Fruit fly (Drosophila melanogaster) whole organism, wandering third instar larva: ENCODE results near the gene pie.
A peak's percentile ranks its signal among the peaks of the same experiment; 100 is the strongest.

ENCODE experiments used
- Abd-B ChIP-seq: fragments of >200 bp; optimal IDR thresholded peaks from 2 replicates; lab custom pipeline; 2017; ENCODE audit warnings: missing biosample characterization, missing genetic modification characterization
- CG32264 ChIP-seq: fragments of 200-800 bp; sonication (Bioruptor generic); optimal IDR thresholded peaks from 2 replicates; lab custom pipeline; 2016; ENCODE audit warnings: missing biosample characterization, missing genetic modification characterization
- CG9705 ChIP-seq: fragments of 200-800 bp; sonication (Bioruptor generic); optimal IDR thresholded peaks from 2 replicates; lab custom pipeline; 2018; ENCODE audit warnings: missing biosample characterization, mild to moderate bottlenecking, missing genetic modification characterization
- CrebA ChIP-seq: fragments of 200-800 bp; sonication (Bioruptor generic); optimal IDR thresholded peaks from 2 replicates; lab custom pipeline; 2016; ENCODE audit warnings: missing biosample characterization, mild to moderate bottlenecking, missing genetic modification characterization, borderline replicate concordance
- Dfd ChIP-seq: fragments of >200 bp; optimal IDR thresholded peaks from 2 replicates; lab custom pipeline; 2017; ENCODE audit warnings: missing biosample characterization, missing genetic modification characterization
- Dif ChIP-seq: fragments of 200-275, 200-300 bp; sonication (Bioruptor generic); optimal IDR thresholded peaks from 2 replicates; lab custom pipeline; 2018; ENCODE audit warnings: missing biosample characterization, missing genetic modification characterization; ENCODE audit not compliant: partially characterized antibody
- GATAd ChIP-seq: sonication (Bioruptor generic); optimal IDR thresholded peaks from 2 replicates; lab custom pipeline; 2016; ENCODE audit warnings: missing biosample characterization, missing genetic modification characterization
- HLH106 ChIP-seq: fragments of 200-800 bp; optimal IDR thresholded peaks from 3 replicates; lab custom pipeline; 2019; ENCODE audit warnings: missing biosample characterization, mild to moderate bottlenecking, missing genetic modification characterization, moderate library complexity
- Hnf4 ChIP-seq: fragments of 200-800 bp; sonication (Bioruptor generic); optimal IDR thresholded peaks from 2 replicates; lab custom pipeline; 2016; ENCODE audit warnings: missing biosample characterization, mild to moderate bottlenecking, missing genetic modification characterization
- Hr78 ChIP-seq: fragments of >200 bp; optimal IDR thresholded peaks from 2 replicates; lab custom pipeline; 2017; ENCODE audit warnings: missing biosample characterization, missing genetic modification characterization
- Hr83 ChIP-seq: fragments of 200-300 bp; sonication (Bioruptor generic); optimal IDR thresholded peaks from 2 replicates; lab custom pipeline; 2016; ENCODE audit warnings: missing biosample characterization, mild to moderate bottlenecking, missing genetic modification characterization, moderate library complexity; ENCODE audit not compliant: poor library complexity, severe bottlenecking
- Jra ChIP-seq: sonication (Bioruptor generic); optimal IDR thresholded peaks from 2 replicates; lab custom pipeline; 2016; ENCODE audit warnings: missing biosample characterization, missing genetic modification characterization
- Mio ChIP-seq: sonication (Bioruptor generic); optimal IDR thresholded peaks from 2 replicates; lab custom pipeline; 2016; ENCODE audit warnings: missing biosample characterization, missing genetic modification characterization
- Myc ChIP-seq: fragments of >200 bp; optimal IDR thresholded peaks from 2 replicates; lab custom pipeline; 2017
- N ChIP-seq: fragments of >200 bp; optimal IDR thresholded peaks from 2 replicates; lab custom pipeline; 2018; ENCODE audit warnings: missing biosample characterization, missing external identifiers, missing genetic modification characterization
- OdsH ChIP-seq: fragments of 200-800 bp; sonication (Bioruptor generic); optimal IDR thresholded peaks from 2 replicates; lab custom pipeline; 2016; ENCODE audit warnings: missing biosample characterization, mild to moderate bottlenecking, missing genetic modification characterization
- Rel ChIP-seq, 2 experiments: fragments of 200-800 bp; sonication (Bioruptor generic) in 1 of 2; optimal IDR thresholded peaks; 2 replicates in 1 of 2; 3 replicates in 1 of 2; lab custom pipeline; 2016 to 2019; ENCODE audit warnings: mild to moderate bottlenecking in 2 of 2, missing biosample characterization in 2 of 2, missing genetic modification characterization in 2 of 2, moderate library complexity in 1 of 2
- Sp1 ChIP-seq: fragments of 200-800 bp; sonication (Bioruptor generic); optimal IDR thresholded peaks from 3 replicates; lab custom pipeline; 2019; ENCODE audit warnings: missing biosample characterization, mild to moderate bottlenecking, missing genetic modification characterization, moderate library complexity
- Vsx2 ChIP-seq: fragments of 200-300, 225-300 bp; sonication (Bioruptor generic); optimal IDR thresholded peaks from 2 replicates; lab custom pipeline; 2018; ENCODE audit warnings: missing biosample characterization, missing genetic modification characterization; ENCODE audit not compliant: partially characterized antibody
- br ChIP-seq: fragments of 200-800 bp; sonication (Bioruptor generic); optimal IDR thresholded peaks from 2 replicates; lab custom pipeline; 2016; ENCODE audit warnings: missing biosample characterization, missing genetic modification characterization
- brk ChIP-seq: fragments of 200-800 bp; sonication (Bioruptor generic); optimal IDR thresholded peaks from 2 replicates; lab custom pipeline; 2016; ENCODE audit warnings: missing biosample characterization, mild to moderate bottlenecking, missing genetic modification characterization
- dl ChIP-seq, 2 experiments: fragments of 175-275, 200-275 bp in 1 of 2; fragments of 200-275 bp in 1 of 2; sonication (Bioruptor generic); optimal IDR thresholded peaks; lab custom pipeline; 2018; ENCODE audit warnings: mild to moderate bottlenecking in 2 of 2, missing biosample characterization in 2 of 2, missing genetic modification characterization in 2 of 2, moderate library complexity in 2 of 2; ENCODE audit not compliant: partially characterized antibody in 2 of 2, insufficient read depth in 1 of 2
- dmrt93B ChIP-seq: fragments of 200-800 bp; sonication (Bioruptor generic); optimal IDR thresholded peaks from 2 replicates; lab custom pipeline; 2018; ENCODE audit warnings: missing biosample characterization, mild to moderate bottlenecking, missing genetic modification characterization
- dsf ChIP-seq: sonication (Bioruptor generic); optimal IDR thresholded peaks from 2 replicates; lab custom pipeline; 2016; ENCODE audit warnings: missing biosample characterization, missing genetic modification characterization, borderline replicate concordance
- ey ChIP-seq: fragments of 200-800 bp; sonication (Bioruptor generic); optimal IDR thresholded peaks from 2 replicates; lab custom pipeline; 2016; ENCODE audit warnings: missing biosample characterization, missing genetic modification characterization
- foxo ChIP-seq, 2 experiments: fragments of 200-800 bp; sonication (Bioruptor generic); optimal IDR thresholded peaks; 2 replicates in 1 of 2; 3 replicates in 1 of 2; lab custom pipeline; 2016 to 2017; ENCODE audit warnings: missing biosample characterization in 2 of 2, missing genetic modification characterization in 2 of 2
- fru ChIP-seq: fragments of 200-800 bp; sonication (Bioruptor generic); optimal IDR thresholded peaks from 3 replicates; lab custom pipeline; 2016; ENCODE audit warnings: missing biosample characterization, mild to moderate bottlenecking, missing genetic modification characterization
- h ChIP-seq: fragments of 200-800 bp; sonication (Bioruptor generic); optimal IDR thresholded peaks from 3 replicates; lab custom pipeline; 2016; ENCODE audit warnings: missing biosample characterization, mild to moderate bottlenecking, missing genetic modification characterization
- jim ChIP-seq: fragments of 175-275, 200-325 bp; sonication (Bioruptor generic); optimal IDR thresholded peaks from 2 replicates; lab custom pipeline; 2016; ENCODE audit warnings: missing biosample characterization, mild to moderate bottlenecking, missing genetic modification characterization
- lola ChIP-seq: fragments of >200 bp; optimal IDR thresholded peaks from 2 replicates; lab custom pipeline; 2017; ENCODE audit warnings: missing biosample characterization, missing genetic modification characterization
- pan ChIP-seq: fragments of >200 bp; optimal IDR thresholded peaks from 2 replicates; lab custom pipeline; 2017
- psq ChIP-seq: fragments of 200-800 bp; sonication (Bioruptor generic); optimal IDR thresholded peaks from 3 replicates; lab custom pipeline; 2017; ENCODE audit warnings: missing biosample characterization, mild to moderate bottlenecking, missing genetic modification characterization, moderate library complexity
- rgr ChIP-seq: fragments of 200-800 bp; sonication (Bioruptor generic); optimal IDR thresholded peaks from 3 replicates; lab custom pipeline; 2016; ENCODE audit warnings: missing biosample characterization, mild to moderate bottlenecking, missing genetic modification characterization
- sage ChIP-seq: fragments of 200-800 bp; sonication (Bioruptor generic); optimal IDR thresholded peaks from 2 replicates; lab custom pipeline; 2016; ENCODE audit warnings: missing biosample characterization, mild to moderate bottlenecking, missing genetic modification characterization
- sv ChIP-seq: fragments of 200-800 bp; sonication (Bioruptor generic); optimal IDR thresholded peaks from 3 replicates; lab custom pipeline; 2016; ENCODE audit warnings: missing biosample characterization, missing genetic modification characterization
- tai ChIP-seq: sonication (Bioruptor generic); optimal IDR thresholded peaks from 2 replicates; lab custom pipeline; 2016; ENCODE audit warnings: missing biosample characterization, missing genetic modification characterization
- woc ChIP-seq: sonication (Bioruptor generic); optimal IDR thresholded peaks from 2 replicates; lab custom pipeline; 2016; ENCODE audit warnings: missing biosample characterization, mild to moderate bottlenecking, missing genetic modification characterization

pie gene

DNA sequence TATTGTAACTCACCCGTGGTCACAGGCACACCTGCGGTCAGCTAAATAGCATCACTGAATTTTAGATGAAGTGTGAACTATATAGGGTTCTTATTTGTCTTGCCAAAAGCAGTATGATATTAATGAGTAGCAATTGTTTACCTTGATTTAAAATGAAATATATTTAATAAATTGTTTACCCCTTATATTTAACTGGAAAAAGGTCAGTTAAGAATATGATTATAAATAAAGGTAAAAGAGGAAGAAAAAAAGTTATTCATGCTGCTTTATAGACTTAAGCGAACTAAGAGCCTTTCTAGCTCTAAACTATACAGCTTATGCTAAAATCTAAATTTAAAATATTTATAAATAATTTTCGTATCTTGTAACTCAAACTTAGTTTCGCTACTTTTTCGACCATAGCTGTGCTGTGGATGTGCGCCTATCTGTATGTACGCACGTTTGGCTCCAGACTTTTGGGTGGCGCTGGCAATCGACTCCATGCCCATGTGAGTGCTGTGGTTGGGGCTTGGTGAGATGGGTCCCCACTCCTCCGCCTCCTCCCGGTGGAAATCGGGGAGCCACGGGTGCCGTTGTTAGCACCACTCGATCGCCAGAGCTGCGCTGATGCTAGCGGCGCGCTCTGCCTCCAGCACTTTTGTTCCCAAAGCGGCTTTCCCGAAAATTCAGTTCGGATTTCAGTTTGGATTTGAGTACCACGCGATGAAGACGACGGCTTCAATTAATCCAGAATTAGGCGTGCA lies 19.6 kb upstream of the pie start, which contains the start of gene loh:
Gene loh (plus strand): TSS at position 487 of the 743 bp plus-strand sequence.
- no peak for TF ChIP-seq Mio (GFP tag; lab: Kevin White, UChicago)
- TF ChIP-seq sv (GFP tag; lab: Kevin White, UChicago): peak; percentile 28
- TF ChIP-seq psq (GFP tag; lab: Kevin White, UChicago): no peak
- TF ChIP-seq Hr78: no peak

DNA sequence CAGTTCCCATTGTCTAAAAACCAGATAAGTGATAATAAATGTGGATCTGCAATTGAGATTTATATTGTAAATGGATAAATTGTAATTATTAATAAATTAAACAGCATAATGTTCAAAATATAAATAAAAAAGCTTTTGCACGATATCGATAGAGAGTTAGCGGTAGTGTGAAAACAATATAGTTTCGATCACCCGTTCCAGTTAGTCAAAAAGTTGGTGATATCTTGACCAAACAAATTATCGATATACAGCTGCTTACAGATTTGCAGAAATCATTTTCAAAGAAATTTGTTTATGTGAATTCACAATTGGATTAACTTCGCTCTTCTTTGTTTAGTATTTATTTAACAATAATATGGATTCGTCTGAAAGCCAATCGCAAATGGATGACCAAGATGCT lies 16.6 kb upstream of the pie start, which contains the start of gene Nse4:
Gene Nse4 (plus strand): TSS at position 267 of the 400 bp plus-strand sequence.
- TF ChIP-seq N (GFP tag; lab: Kevin White, UChicago) (peak; percentile 10), dsf (GFP tag; lab: Kevin White, UChicago) (no peak)

DNA sequence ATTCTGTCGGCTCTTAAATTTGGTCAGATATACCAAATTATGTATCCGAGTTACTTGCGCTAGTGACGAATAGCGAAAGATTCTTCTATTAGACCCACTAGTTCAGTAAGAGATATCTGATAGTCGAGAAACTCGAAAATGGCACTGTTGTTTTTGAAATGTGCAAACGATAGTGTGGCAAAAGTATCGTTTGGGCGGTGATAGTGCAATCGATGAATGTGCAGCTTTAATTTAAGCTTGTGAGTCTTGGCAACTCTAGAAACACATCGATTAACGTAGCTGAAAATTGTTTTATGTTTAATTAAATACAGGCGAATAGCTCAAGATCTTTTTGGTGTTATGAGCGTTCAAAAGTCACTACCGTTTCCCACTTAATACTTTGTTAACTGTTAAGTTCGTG lies 14.7 kb upstream of the pie start, which contains the start of gene STUB1:
Gene STUB1 (plus strand): TSS at position 232 of the 400 bp plus-strand sequence.
- TF ChIP-seq h (GFP tag; lab: Kevin White, UChicago): no peak
- no peak for TF ChIP-seq CG32264 (GFP tag; lab: Kevin White, UChicago)
- no peak for TF ChIP-seq fru (GFP tag; lab: Kevin White, UChicago)
- no peak for TF ChIP-seq lola (GFP tag; lab: Kevin White, UChicago)
- TF ChIP-seq GATAd: no peak
- TF ChIP-seq Dfd (GFP tag; lab: Kevin White, UChicago): no peak
- no peak for TF ChIP-seq br (GFP tag; lab: Kevin White, UChicago)
- no peak for TF ChIP-seq ey (GFP tag; lab: Kevin White, UChicago)
- peak; percentile 17 for TF ChIP-seq woc (GFP tag; lab: Kevin White, UChicago)
- no peak for TF ChIP-seq pan
- TF ChIP-seq CrebA (GFP tag; lab: Kevin White, UChicago): no peak
- no peak for TF ChIP-seq Abd-B (GFP tag; lab: Kevin White, UChicago)
- TF ChIP-seq brk (GFP tag; lab: Kevin White, UChicago): no peak
- no peak for TF ChIP-seq Rel (GFP tag; optimal IDR thresholded peaks at IDR 0.05; lab: Kevin White, UChicago)
- no peak for TF ChIP-seq Rel (tag; optimal IDR thresholded peaks at IDR 0.05; lab: Kevin White, UChicago)
- TF ChIP-seq OdsH: no peak
- no peak for TF ChIP-seq tai (GFP tag; lab: Kevin White, UChicago)
- TF ChIP-seq jim (GFP tag; lab: Kevin White, UChicago): no peak
- TF ChIP-seq Dif (GFP tag; lab: Kevin White, UChicago): no peak
- peak; percentile 59 for TF ChIP-seq Hr83 (GFP tag; lab: Kevin White, UChicago)
- no peak for TF ChIP-seq Vsx2
- no peak for TF ChIP-seq dl (GFP tag; optimal IDR thresholded peaks at IDR 0.05; lab: Kevin White, UChicago; ENCODE audit: insufficient read depth in 1 of 2, partially characterized antibody in 2 of 2)
- no peak for TF ChIP-seq foxo (GFP tag; optimal IDR thresholded peaks at IDR 0.05; lab: Kevin White, UChicago)
- no peak for TF ChIP-seq sage (GFP tag; lab: Kevin White, UChicago)
- TF ChIP-seq Mio (GFP tag; lab: Kevin White, UChicago): no peak
- TF ChIP-seq psq (GFP tag; lab: Kevin White, UChicago): no peak
- TF ChIP-seq rgr (GFP tag; lab: Kevin White, UChicago): no peak
- no peak for TF ChIP-seq dmrt93B (GFP tag; lab: Kevin White, UChicago)
- TF ChIP-seq Jra: peak; percentile 55
- no peak for TF ChIP-seq N (GFP tag; lab: Kevin White, UChicago)
- no peak for TF ChIP-seq CG9705 (GFP tag; lab: Kevin White, UChicago)
- no peak for TF ChIP-seq sv (GFP tag; lab: Kevin White, UChicago)
- TF ChIP-seq Sp1 (GFP tag; lab: Kevin White, UChicago): no peak
- TF ChIP-seq Myc (lab: Kevin White, UChicago): no peak
- no peak for TF ChIP-seq HLH106 (tag; lab: Kevin White, UChicago)
- TF ChIP-seq Hnf4 (GFP tag; lab: Kevin White, UChicago): peak; percentile 70
